Fruit fly (Drosophila melanogaster) S2 (cell line): ENCODE results near the gene p130CAS.

Experiments used
- CG8478 ChIP-seq: fragments of >200 bp; optimal IDR thresholded peaks from 2 replicates; lab custom pipeline; 2018
- CTCF ChIP-seq, 2 experiments: fragments of >200 bp; optimal IDR thresholded peaks; 2 replicates each; lab custom pipeline; 2018

DNA sequence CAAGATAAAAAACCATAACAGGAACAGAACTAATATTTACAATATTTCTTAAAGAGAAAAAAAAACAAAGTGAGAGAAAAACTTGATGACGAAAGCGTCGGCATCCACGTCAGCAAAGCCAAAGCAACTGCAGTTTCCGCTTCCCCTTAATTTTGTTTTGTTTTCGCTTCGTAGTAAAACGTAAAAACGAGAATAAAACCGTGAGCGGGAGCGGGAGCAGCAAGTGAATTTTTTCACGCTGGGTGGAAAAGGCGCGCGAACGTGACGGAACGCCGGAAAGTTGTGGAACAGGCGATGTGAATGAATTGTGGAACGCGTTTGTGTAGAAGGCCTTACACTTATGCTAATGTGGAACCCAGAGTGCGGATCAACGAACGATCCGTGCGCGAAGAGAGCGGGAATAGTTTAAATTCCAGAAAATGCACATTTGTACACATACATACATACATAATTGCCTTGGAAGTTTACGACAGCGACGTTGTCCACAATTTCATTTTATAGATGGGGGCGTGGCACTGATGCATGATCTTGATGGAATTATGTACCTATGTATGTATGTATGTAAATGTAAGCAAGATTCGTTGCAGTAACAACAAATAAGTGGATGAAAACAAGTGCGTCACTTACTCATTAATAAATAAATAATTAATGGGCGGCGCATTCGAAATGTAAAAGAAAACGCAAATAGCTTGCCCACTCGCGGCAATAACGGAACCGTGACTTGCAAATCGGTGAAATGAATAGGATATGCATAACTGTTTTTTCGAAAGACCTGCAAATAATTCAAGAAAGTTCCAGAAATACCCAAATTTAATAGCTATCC is 24.2 kb upstream of the p130CAS start:
- TF ChIP-seq CG8478 (no peak), CTCF (optimal IDR thresholded peaks at IDR 0.05; lab: Kevin White, UChicago) (no peak)
